Fruit fly (Drosophila melanogaster): Measurements from ENCODE around the gene SWIP.

The SWIP gene

dm6 chrX:16335107-16335642, 21.7 kb downstream of the SWIP start (continued):
- peak; percentile 65 for TF ChIP-seq CG4424 (GFP tag; optimal IDR thresholded peaks at IDR 0.05)
- TF ChIP-seq CG8089 (GFP tag; optimal IDR thresholded peaks at IDR 0.05), result peak; percentile 49
- TF ChIP-seq otp (GFP tag; IDR thresholded peaks at IDR 0.05), result peak; percentile 78; the same call in 2 of the 3 replicates
- TF ChIP-seq tgo (GFP tag; IDR thresholded peaks at IDR 0.05), result peak; percentile 73
- peak; percentile 64 for TF ChIP-seq CG4328 (GFP tag; optimal IDR thresholded peaks at IDR 0.05)
- peak; percentile 13 for TF ChIP-seq CG12299 (tag; optimal IDR thresholded peaks at IDR 0.05)
- TF ChIP-seq CG16863 (GFP tag; optimal IDR thresholded peaks at IDR 0.05), result peak; percentile 66
- TF ChIP-seq kah (GFP tag; optimal IDR thresholded peaks at IDR 0.05), result peak; percentile 26
- peak; percentile 39 for TF ChIP-seq Ets97D (GFP tag; optimal IDR thresholded peaks at IDR 0.05)
- peak; percentile 57; the same call in 1 of the 3 replicates for TF ChIP-seq ken (GFP tag; IDR thresholded peaks at IDR 0.05)
- TF ChIP-seq Sin3A (optimal IDR thresholded peaks at IDR 0.05), result no peak
- TF ChIP-seq CG1603 (tag; optimal IDR thresholded peaks at IDR 0.05), result peak; percentile 37
- TF ChIP-seq Jarid2 (GFP tag; optimal IDR thresholded peaks at IDR 0.05), result no peak
- peak; percentile 65 for TF ChIP-seq CG3847 (GFP tag; IDR thresholded peaks at IDR 0.05)
- TF ChIP-seq CG30020 (tag; optimal IDR thresholded peaks at IDR 0.05), result peak; percentile 64
- peak; percentile 55 for TF ChIP-seq Blimp-1 (GFP tag; optimal IDR thresholded peaks at IDR 0.05)
- TF ChIP-seq CG17912 (GFP tag; optimal IDR thresholded peaks at IDR 0.05), result no peak
- TF ChIP-seq p53 (GFP tag; optimal IDR thresholded peaks at IDR 0.05), result peak; percentile 53
- peak; percentile 76 for TF ChIP-seq CG3281 (GFP tag; optimal IDR thresholded peaks at IDR 0.05)
- TF ChIP-seq Ets65A (GFP tag), result peak; percentile 93
- peak; percentile 21 for TF ChIP-seq CG10979 (tag; optimal IDR thresholded peaks at IDR 0.05)
- TF ChIP-seq CG12744 (GFP tag; optimal IDR thresholded peaks at IDR 0.05), result peak; percentile 47
- TF ChIP-seq odd (GFP tag; optimal IDR thresholded peaks at IDR 0.05), result peak; percentile 71
- TF ChIP-seq zen (tag; optimal IDR thresholded peaks at IDR 0.05), result no peak
- peak; percentile 14; the same call in 1 of the 2 replicates for TF ChIP-seq tna (GFP tag; IDR thresholded peaks at IDR 0.05; ENCODE audit: partially characterized antibody)
- TF ChIP-seq Hr78 (GFP tag; optimal IDR thresholded peaks at IDR 0.05), result no peak
- no peak for TF ChIP-seq CG2199 (GFP tag; IDR thresholded peaks at IDR 0.05)
- peak; percentile 77 for TF ChIP-seq tin (GFP tag; optimal IDR thresholded peaks at IDR 0.05)
- TF ChIP-seq sens (GFP tag), result peak; percentile 95
- peak; percentile 34 for TF ChIP-seq exex (tag; optimal IDR thresholded peaks at IDR 0.05)
- peak; percentile 52 for TF ChIP-seq trh (GFP tag; optimal IDR thresholded peaks at IDR 0.05)
- TF ChIP-seq CG18011 (GFP tag; optimal IDR thresholded peaks at IDR 0.05), result peak; percentile 63
- TF ChIP-seq lab (GFP tag; optimal IDR thresholded peaks at IDR 0.05), result peak; percentile 84
- TF ChIP-seq CG10366 (GFP tag; IDR thresholded peaks at IDR 0.05), result peak; percentile 62
- peak; percentile 68 for TF ChIP-seq gcm2 (GFP tag; optimal IDR thresholded peaks at IDR 0.05)
- peak; percentile 43; the same call in 1 of the 2 replicates for TF ChIP-seq amos (GFP tag; IDR thresholded peaks at IDR 0.05; ENCODE audit: partially characterized antibody)
- peak; percentile 17 for TF ChIP-seq phol (tag; optimal IDR thresholded peaks at IDR 0.05)
- TF ChIP-seq bowl (GFP tag; IDR thresholded peaks at IDR 0.05), result 0 out of 2 replicates have a peak, but pooled peaks have one; percentile 46
- peak; percentile 52 for TF ChIP-seq eyg (GFP tag; optimal IDR thresholded peaks at IDR 0.05)
- TF ChIP-seq Atf3 (GFP tag; optimal IDR thresholded peaks at IDR 0.05), result peak; percentile 26
- no peak for TF ChIP-seq CG10565 (GFP tag; optimal IDR thresholded peaks at IDR 0.05)
- no peak for TF ChIP-seq twi (tag; optimal IDR thresholded peaks at IDR 0.05)
- peak; percentile 67 for TF ChIP-seq PHDP (tag; optimal IDR thresholded peaks at IDR 0.05)
- TF ChIP-seq Chrac-16 (GFP tag; optimal IDR thresholded peaks at IDR 0.05), result peak; percentile 71
- peak; percentile 37 for TF ChIP-seq CG15011 (GFP tag; optimal IDR thresholded peaks at IDR 0.05)
- peak; percentile 68 for TF ChIP-seq CG12391 (tag; optimal IDR thresholded peaks at IDR 0.05)
- peak; percentile 76; the same call in 2 of the 3 replicates for TF ChIP-seq dysf (GFP tag; IDR thresholded peaks at IDR 0.05)
- TF ChIP-seq CG17186 (GFP tag; optimal IDR thresholded peaks at IDR 0.05), result no peak
- no peak for TF ChIP-seq Poxn (GFP tag; IDR thresholded peaks at IDR 0.05)
- TF ChIP-seq Camta (GFP tag; optimal IDR thresholded peaks at IDR 0.05), result peak; percentile 53
